Fruit fly (Drosophila melanogaster): Measurements from ENCODE around the gene RpL3.

RpL3 gene

dm6 chr3R:11221437-11222230, at the start of gene RpL3, which contains the start of gene CG6693 (continued):
- TF ChIP-seq CG15011 (GFP tag; optimal IDR thresholded peaks at IDR 0.05) (peak; percentile 77), ind (GFP tag; optimal IDR thresholded peaks at IDR 0.05) (peak; percentile 32), NfI (GFP tag; optimal IDR thresholded peaks at IDR 0.05) (peak; percentile 84), CG13287 (GFP tag; IDR thresholded peaks at IDR 0.05; ENCODE audit: partially characterized antibody) (peak; percentile 55; the same call in 1 of the 2 replicates), Hsf (GFP tag; optimal IDR thresholded peaks at IDR 0.05) (peak; percentile 59), h (optimal IDR thresholded peaks at IDR 0.05) (no peak), CG17568 (GFP tag; optimal IDR thresholded peaks at IDR 0.05) (peak; percentile 89), CG16779 (GFP tag; IDR thresholded peaks at IDR 0.05) (peak; percentile 80), CG33213 (GFP tag; optimal IDR thresholded peaks at IDR 0.05) (peak; percentile 87), Nf-YC (tag; optimal IDR thresholded peaks at IDR 0.05) (peak; percentile 60), Oli (tag; optimal IDR thresholded peaks at IDR 0.05) (peak; percentile 67), HHEX (GFP tag; optimal IDR thresholded peaks at IDR 0.05) (peak; percentile 87), Nf-YA (GFP tag; IDR thresholded peaks at IDR 0.05) (peak; percentile 76), CG6654 (GFP tag; optimal IDR thresholded peaks at IDR 0.05) (peak; percentile 9), CG14050 (GFP tag; IDR thresholded peaks at IDR 0.05) (peak; percentile 40; the same call in 2 of the 3 replicates), jigr1 (GFP tag; IDR thresholded peaks at IDR 0.05) (no peak), Kr (GFP tag; optimal IDR thresholded peaks at IDR 0.05) (no peak), H15 (GFP tag; IDR thresholded peaks at IDR 0.05) (peak; percentile 41; the same call in 1 of the 3 replicates), CG2199 (GFP tag; IDR thresholded peaks at IDR 0.05) (no peak), CG18764 (GFP tag; optimal IDR thresholded peaks at IDR 0.05) (peak; percentile 62), vnd (GFP tag; IDR thresholded peaks at IDR 0.05; ENCODE audit: partially characterized antibody) (no peak), nerfin-2 (GFP tag; IDR thresholded peaks at IDR 0.05; ENCODE audit: partially characterized antibody) (no peak), CG13894 (tag; optimal IDR thresholded peaks at IDR 0.05) (peak; percentile 91), dm (GFP tag; optimal IDR thresholded peaks at IDR 0.05) (peak; percentile 88), CG31224 (GFP tag; IDR thresholded peaks at IDR 0.05) (peak; percentile 55), jing (GFP tag; optimal IDR thresholded peaks at IDR 0.05) (no peak), CG13424 (tag; optimal IDR thresholded peaks at IDR 0.05) (peak; percentile 49), Opbp (GFP tag; IDR thresholded peaks at IDR 0.05; ENCODE audit: partially characterized antibody) (0 out of 3 replicates have a peak, but pooled peaks have one; percentile 33), Mes4 (GFP tag; optimal IDR thresholded peaks at IDR 0.05) (peak; percentile 81), sc (optimal IDR thresholded peaks at IDR 0.05) (no peak), sc (GFP tag; optimal IDR thresholded peaks at IDR 0.05) (peak; percentile 54), CG10321 (GFP tag; IDR thresholded peaks at IDR 0.05) (peak; percentile 54; the same call in 1 of the 2 replicates), otp (GFP tag; IDR thresholded peaks at IDR 0.05) (peak; percentile 80; the same call in 2 of the 3 replicates), CG32767 (GFP tag; IDR thresholded peaks at IDR 0.05) (peak; percentile 49; the same call in 1 of the 2 replicates), Med (GFP tag) (peak; percentile 98), jumu (GFP tag; optimal IDR thresholded peaks at IDR 0.05) (no peak), CG11504 (tag; optimal IDR thresholded peaks at IDR 0.05) (peak; percentile 67), Vsx1 (GFP tag; optimal IDR thresholded peaks at IDR 0.05) (peak; percentile 77), CG10209 (GFP tag; optimal IDR thresholded peaks at IDR 0.05) (peak; percentile 69), CG14965 (GFP tag; optimal IDR thresholded peaks at IDR 0.05; ENCODE audit: borderline replicate concordance) (peak; percentile 28), CG13296 (GFP tag; optimal IDR thresholded peaks at IDR 0.05) (peak; percentile 91), phol (tag; optimal IDR thresholded peaks at IDR 0.05) (peak; percentile 90), CG31365 (tag; optimal IDR thresholded peaks at IDR 0.05) (peak; percentile 85), vvl (GFP tag; IDR thresholded peaks at IDR 0.05) (peak; percentile 84), CG34376 (GFP tag; optimal IDR thresholded peaks at IDR 0.05) (peak; percentile 98), croc (GFP tag; conservative IDR thresholded peaks at IDR 0.05) (no peak), lbe (GFP tag; optimal IDR thresholded peaks at IDR 0.05) (peak; percentile 74), cg (GFP tag; optimal IDR thresholded peaks at IDR 0.05) (peak; percentile 79)
